Worm (Caenorhabditis elegans) whole organism, mixed stage, embryonic: ENCODE results near the gene pals-38.

Experiments used
- M03D4.4 ChIP-seq: sonication (generic microtip); optimal IDR thresholded peaks from 2 replicates; lab custom pipeline; 2017; ENCODE audit warnings: mild to moderate bottlenecking, missing genetic modification characterization, missing compliant biosample characterization
- bed-3 ChIP-seq: fragments of 200-800 bp; sonication (Bioruptor generic); optimal IDR thresholded peaks from 3 replicates; lab custom pipeline; 2018; ENCODE audit warnings: mild to moderate bottlenecking, missing genetic modification characterization, moderate library complexity, missing compliant biosample characterization
- blmp-1 ChIP-seq: fragments of 150-350 bp; optimal IDR thresholded peaks from 2 replicates; lab custom pipeline; 2014; ENCODE audit warnings: missing biosample characterization, missing genetic modification characterization
- ceh-39 ChIP-seq: fragments of 150-350 bp; optimal IDR thresholded peaks from 2 replicates; lab custom pipeline; 2014; ENCODE audit warnings: missing biosample characterization, missing genetic modification characterization
- ceh-43 ChIP-seq: fragments of 200-800 bp; sonication (Bioruptor generic); optimal IDR thresholded peaks from 2 replicates; lab custom pipeline; 2018; ENCODE audit warnings: mild to moderate bottlenecking, missing genetic modification characterization, moderate library complexity, missing compliant biosample characterization
- ceh-83 ChIP-seq: fragments of 200-800 bp; sonication (Bioruptor generic); optimal IDR thresholded peaks from 2 replicates; lab custom pipeline; 2018; ENCODE audit warnings: mild to moderate bottlenecking, missing genetic modification characterization, missing compliant biosample characterization
- ces-1 ChIP-seq: fragments of 150-350 bp; optimal IDR thresholded peaks from 2 replicates; lab custom pipeline; 2014; ENCODE audit warnings: missing biosample characterization, missing genetic modification reagents, missing genetic modification characterization
- drap-1 ChIP-seq: fragments of 200-800 bp; sonication (Bioruptor generic); optimal IDR thresholded peaks from 3 replicates; lab custom pipeline; 2018; ENCODE audit warnings: mild to moderate bottlenecking, missing genetic modification characterization, missing compliant biosample characterization
- elt-3 ChIP-seq: fragments of 150-350 bp; optimal IDR thresholded peaks from 2 replicates; lab custom pipeline; 2014; ENCODE audit warnings: missing biosample characterization, missing genetic modification characterization
- flh-1 ChIP-seq: fragments of 200-800 bp; sonication (Bioruptor generic); optimal IDR thresholded peaks from 2 replicates; lab custom pipeline; 2018; ENCODE audit warnings: mild to moderate bottlenecking, missing genetic modification characterization, moderate library complexity, missing compliant biosample characterization
- ham-2 ChIP-seq: fragments of 200-800 bp; sonication (Bioruptor generic); optimal IDR thresholded peaks from 2 replicates; lab custom pipeline; 2018; ENCODE audit warnings: mild to moderate bottlenecking, missing genetic modification characterization, missing compliant biosample characterization
- hlh-1 ChIP-seq: fragments of 150-350 bp; optimal IDR thresholded peaks from 2 replicates; lab custom pipeline; 2014; ENCODE audit warnings: missing biosample characterization, missing genetic modification reagents, missing genetic modification characterization
- lin-13 ChIP-seq: fragments of 150-350 bp; optimal IDR thresholded peaks from 2 replicates; lab custom pipeline; 2014; ENCODE audit warnings: missing biosample characterization, missing genetic modification characterization
- lin-32 ChIP-seq: fragments of 200-800 bp; sonication (Bioruptor generic); optimal IDR thresholded peaks from 2 replicates; lab custom pipeline; 2018; ENCODE audit warnings: mild to moderate bottlenecking, missing genetic modification characterization, missing compliant biosample characterization
- lsy-2 ChIP-seq: fragments of 150-350 bp; optimal IDR thresholded peaks from 2 replicates; lab custom pipeline; 2014; ENCODE audit warnings: missing biosample characterization, missing genetic modification characterization
- mab-5 ChIP-seq: fragments of 150-350 bp; optimal IDR thresholded peaks from 2 replicates; lab custom pipeline; 2014; ENCODE audit warnings: missing biosample characterization, missing genetic modification characterization
- mep-1 ChIP-seq: fragments of 150-350 bp; optimal IDR thresholded peaks from 2 replicates; lab custom pipeline; 2017; ENCODE audit warnings: missing biosample characterization, missing genetic modification reagents, missing genetic modification characterization, inconsistent platforms
- nhr-12 ChIP-seq: fragments of 150-350 bp; optimal IDR thresholded peaks from 2 replicates; lab custom pipeline; 2014; ENCODE audit warnings: missing biosample characterization, missing genetic modification characterization
- nhr-2 ChIP-seq: fragments of 150-350 bp; optimal IDR thresholded peaks from 2 replicates; lab custom pipeline; 2014; ENCODE audit warnings: missing biosample characterization, missing genetic modification characterization
- nhr-237 ChIP-seq: fragments of 150-350 bp; optimal IDR thresholded peaks from 2 replicates; lab custom pipeline; 2014; ENCODE audit warnings: missing biosample characterization, missing genetic modification characterization
- nhr-28 ChIP-seq: fragments of 150-350 bp; optimal IDR thresholded peaks from 2 replicates; lab custom pipeline; 2014; ENCODE audit warnings: missing biosample characterization, missing genetic modification characterization
- nhr-76 ChIP-seq: sonication (generic microtip); optimal IDR thresholded peaks from 2 replicates; lab custom pipeline; 2017; ENCODE audit warnings: missing biosample characterization, missing genetic modification characterization
- pha-4 ChIP-seq: fragments of 150-350 bp; optimal IDR thresholded peaks from 2 replicates; lab custom pipeline; 2018; ENCODE audit warnings: missing biosample characterization, missing genetic modification reagents, missing genetic modification characterization
- sem-2 ChIP-seq: fragments of 200-800 bp; sonication (Bioruptor generic); optimal IDR thresholded peaks from 2 replicates; lab custom pipeline; 2018; ENCODE audit warnings: mild to moderate bottlenecking, missing genetic modification characterization, missing compliant biosample characterization
- snpc-4 ChIP-seq: fragments of 150-350 bp; optimal IDR thresholded peaks from 2 replicates; lab custom pipeline; 2014; ENCODE audit warnings: missing biosample characterization, missing genetic modification characterization
- tbx-8 ChIP-seq: fragments of 200-800 bp; sonication (Bioruptor generic); optimal IDR thresholded peaks from 2 replicates; lab custom pipeline; 2018; ENCODE audit warnings: mild to moderate bottlenecking, missing genetic modification characterization, moderate library complexity, missing compliant biosample characterization
- unc-120 ChIP-seq: sonication (generic microtip); optimal IDR thresholded peaks from 2 replicates; lab custom pipeline; 2017; ENCODE audit warnings: missing genetic modification characterization, missing compliant biosample characterization; ENCODE audit not compliant: poor library complexity, severe bottlenecking
- unc-39 ChIP-seq: fragments of 150-350 bp; optimal IDR thresholded peaks from 2 replicates; lab custom pipeline; 2014; ENCODE audit warnings: missing biosample characterization, missing genetic modification characterization
- unc-62 ChIP-seq: fragments of 150-350 bp; optimal IDR thresholded peaks from 2 replicates; lab custom pipeline; 2014; ENCODE audit warnings: missing biosample characterization, missing genetic modification reagents, missing genetic modification characterization
- zip-8 ChIP-seq: fragments of 150-350 bp; optimal IDR thresholded peaks from 2 replicates; lab custom pipeline; 2014; ENCODE audit warnings: missing biosample characterization, missing genetic modification characterization
- ztf-11 ChIP-seq: fragments of 150-350 bp; optimal IDR thresholded peaks from 2 replicates; lab custom pipeline; 2014; ENCODE audit warnings: missing biosample characterization, missing genetic modification characterization

pals-38 gene

DNA sequence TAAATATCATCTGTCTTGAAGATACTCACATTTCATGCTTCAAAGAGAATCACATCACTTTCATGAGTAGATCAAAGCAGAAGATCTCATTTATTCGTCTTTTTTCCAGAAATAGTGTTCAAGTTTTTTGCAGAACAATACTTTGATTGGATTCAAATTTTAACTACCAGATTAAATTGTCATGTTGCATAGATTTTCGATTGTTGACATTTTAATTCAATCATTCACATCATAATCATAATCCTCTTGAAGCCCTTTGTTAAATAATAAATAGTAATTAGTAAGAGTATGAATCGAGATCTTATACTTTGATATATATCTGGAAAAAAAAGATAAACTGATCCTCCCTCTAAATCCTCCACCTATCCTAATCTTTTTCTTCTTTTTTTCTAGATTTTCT lies 19.0 kb downstream of the pals-38 start:
- TF ChIP-seq sem-2 (no peak), unc-120 (tag; lab: Kevin White, UChicago) (no peak), M03D4.4 (tag; lab: Kevin White, UChicago) (no peak), snpc-4 (tag; lab: Kevin White, UChicago) (no peak), zip-8 (tag; lab: Kevin White, UChicago) (no peak), blmp-1 (tag; lab: Kevin White, UChicago) (no peak), ham-2 (GFP tag; lab: Kevin White, UChicago) (no peak), lin-13 (tag; lab: Kevin White, UChicago) (no peak), nhr-28 (no peak), nhr-12 (tag; lab: Kevin White, UChicago) (no peak), elt-3 (tag; lab: Kevin White, UChicago) (no peak), drap-1 (no peak)

DNA sequence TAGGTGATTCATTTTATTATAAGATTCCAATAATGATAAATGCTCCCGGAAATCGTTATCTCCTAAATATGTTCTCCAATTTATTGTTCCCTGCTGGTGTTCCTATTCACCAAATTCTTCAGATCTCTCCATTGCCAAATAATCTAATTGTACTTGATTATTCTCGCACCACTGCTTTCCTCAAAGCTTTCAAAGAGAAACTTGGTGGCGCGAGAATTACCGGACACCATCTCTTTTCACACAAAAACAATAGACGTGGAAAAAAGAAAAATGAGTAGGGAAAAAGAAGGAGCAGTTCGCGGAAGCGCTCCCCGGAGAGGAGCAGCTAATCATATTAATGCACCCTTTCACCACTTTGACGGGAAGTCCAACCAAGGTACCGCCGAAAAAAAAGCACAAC lies 25.4 kb downstream of the pals-38 start:
- TF ChIP-seq ces-1 (peak; percentile 74), nhr-76 (tag; lab: Kevin White, UChicago) (no peak)

DNA sequence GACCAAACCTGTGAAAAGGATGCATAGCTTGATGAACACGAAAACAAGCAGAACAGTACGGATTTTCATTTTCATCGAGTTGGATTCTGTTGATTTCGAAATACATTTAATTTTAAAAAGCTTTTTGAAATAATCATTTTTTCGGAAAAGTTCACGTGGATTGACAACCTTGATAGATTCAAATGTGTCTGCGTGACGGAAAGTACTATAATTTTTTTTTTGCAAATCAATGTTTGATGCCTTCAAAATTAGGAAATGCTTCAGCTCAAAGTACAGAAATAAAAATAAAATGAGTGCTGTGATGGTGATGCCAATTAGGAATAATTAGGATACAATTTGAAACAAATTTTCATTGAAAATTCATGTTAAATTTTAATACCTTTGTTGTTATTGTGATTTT lies 26.0 kb downstream of the pals-38 start, which contains the start of gene C54D10.4:
TSS of gene C54D10.4 (minus strand) at position 101 of the 400 bp plus-strand sequence.
- no peak for TF ChIP-seq ceh-83
- TF ChIP-seq pha-4 (tag; lab: Kevin White, UChicago) = no peak
- no peak for TF ChIP-seq lin-32 (GFP tag; lab: Kevin White, UChicago)
- no peak for TF ChIP-seq hlh-1
- TF ChIP-seq bed-3 = no peak
- TF ChIP-seq M03D4.4 (tag; lab: Kevin White, UChicago) = no peak
- no peak for TF ChIP-seq ceh-39 (tag; lab: Kevin White, UChicago)
- TF ChIP-seq sem-2 = no peak
- no peak for TF ChIP-seq unc-62 (GFP tag; lab: Kevin White, UChicago)
- TF ChIP-seq unc-39 = no peak
- TF ChIP-seq mab-5 (tag; lab: Kevin White, UChicago) = no peak
- no peak for TF ChIP-seq ces-1
- TF ChIP-seq ztf-11 (tag; lab: Kevin White, UChicago) = no peak
- no peak for TF ChIP-seq zip-8 (tag; lab: Kevin White, UChicago)
- no peak for TF ChIP-seq ceh-43 (GFP tag; lab: Kevin White, UChicago)
- TF ChIP-seq nhr-2 (tag; lab: Kevin White, UChicago) = no peak
- TF ChIP-seq, all 35 proteins: peak for 0

DNA sequence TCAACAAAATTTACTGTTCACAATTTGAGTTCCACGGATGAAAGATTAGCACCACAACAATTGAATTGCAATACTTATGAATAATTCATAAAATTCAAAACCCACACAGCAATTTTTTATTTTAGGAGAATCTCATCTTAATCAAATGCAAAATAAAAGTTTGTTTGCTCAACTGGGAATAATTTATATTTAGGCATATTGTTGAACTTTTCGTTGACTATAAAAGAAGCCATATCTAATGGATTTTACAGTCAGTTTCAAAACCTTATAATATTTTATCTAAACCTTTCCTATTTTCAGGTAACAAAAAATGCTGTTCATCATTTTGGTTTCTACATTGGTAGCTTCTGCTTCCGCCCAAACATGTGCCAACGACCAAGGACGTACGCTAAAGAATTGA lies 28.5 kb downstream of the pals-38 start, which contains the start of gene C54D10.3:
TSS of gene C54D10.3 (plus strand) at position 301 of the 400 bp plus-strand sequence.
- TF ChIP-seq pha-4 (tag; lab: Kevin White, UChicago) (no peak), hlh-1 (no peak), unc-120 (tag; lab: Kevin White, UChicago) (no peak), snpc-4 (tag; lab: Kevin White, UChicago) (no peak), flh-1 (GFP tag; lab: Kevin White, UChicago) (no peak), mep-1 (tag; lab: Kevin White, UChicago) (no peak), drap-1 (no peak), nhr-237 (tag; lab: Kevin White, UChicago) (no peak), tbx-8 (GFP tag; lab: Kevin White, UChicago) (no peak), ceh-43 (GFP tag; lab: Kevin White, UChicago) (no peak), nhr-2 (tag; lab: Kevin White, UChicago) (no peak)

DNA sequence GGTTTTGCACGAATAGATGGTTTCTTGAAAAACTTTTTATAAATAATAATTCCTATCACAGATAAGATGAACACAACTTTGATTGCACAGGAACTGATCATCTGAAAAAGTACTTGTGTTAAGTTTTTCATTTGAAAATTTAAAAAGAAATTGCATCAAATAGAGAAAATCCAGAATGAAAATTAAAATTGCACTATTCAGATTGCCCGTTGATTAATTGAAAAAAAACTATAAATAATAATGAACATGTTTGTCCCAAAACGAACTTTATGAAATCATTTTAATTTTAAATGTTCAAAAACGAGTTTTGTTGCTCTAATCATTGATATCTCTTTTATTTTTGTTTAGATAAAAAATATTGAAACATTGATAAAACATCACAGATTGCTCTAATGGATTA lies 29.5 kb downstream of the pals-38 start, which contains the start of gene cdr-3:
TSS of gene cdr-3 (minus strand) at position 101 of the 400 bp plus-strand sequence.
- TF ChIP-seq unc-62 (GFP tag; lab: Kevin White, UChicago) = no peak

DNA sequence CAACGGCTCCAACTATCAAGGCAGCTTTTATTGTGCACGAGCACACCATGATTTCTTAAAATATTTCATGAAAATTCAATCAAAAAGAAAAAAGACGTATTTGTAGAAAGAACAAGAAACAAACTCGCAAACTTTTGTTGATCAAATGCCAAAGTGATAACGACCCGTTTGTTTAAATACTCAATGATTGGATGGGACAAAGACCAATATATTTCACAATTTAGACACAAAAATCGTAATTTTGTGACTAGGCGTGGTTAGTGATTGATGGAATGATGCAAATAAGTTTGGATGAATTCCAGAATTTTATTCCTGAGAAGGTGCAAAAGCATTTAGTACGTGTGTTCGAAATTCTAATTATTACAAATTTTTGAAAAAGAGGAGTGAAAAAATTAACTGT lies 31.1 kb downstream of the pals-38 start, which contains the start of gene cdr-2:
TSS of gene cdr-2 (minus strand) at position 54 of the 400 bp plus-strand sequence.
- no peak for TF ChIP-seq pha-4 (tag; lab: Kevin White, UChicago)
- no peak for TF ChIP-seq lin-32 (GFP tag; lab: Kevin White, UChicago)
- no peak for TF ChIP-seq tbx-8 (GFP tag; lab: Kevin White, UChicago)
- TF ChIP-seq lsy-2 (tag; lab: Kevin White, UChicago) = no peak
- no peak for TF ChIP-seq snpc-4 (tag; lab: Kevin White, UChicago)
- no peak for TF ChIP-seq lin-13 (tag; lab: Kevin White, UChicago)
- no peak for TF ChIP-seq blmp-1 (tag; lab: Kevin White, UChicago)
- no peak for TF ChIP-seq hlh-1
- TF ChIP-seq elt-3 (tag; lab: Kevin White, UChicago) = no peak
- TF ChIP-seq, all 35 proteins: peak for 0
